Worm (Caenorhabditis elegans) whole organism, young adult: ENCODE data around the gene F11A5.5.

Source experiments
- ama-1 ChIP-seq, 3 experiments: fragments of 150-350 bp in 1 of 3; sonication (generic microtip) in 2 of 3; optimal IDR thresholded peaks; 2 replicates each; lab custom pipeline; 2014 to 2018; ENCODE audit warnings: missing biosample characterization in 2 of 3, missing genetic modification characterization in 2 of 3, missing genetic modification reagents in 2 of 3
- snpc-4 ChIP-seq, 5 experiments: fragments of 150-350 bp in 1 of 5; sonication (generic microtip) in 4 of 5; optimal IDR thresholded peaks; 2 replicates each; lab custom pipeline; 2014 to 2018; ENCODE audit warnings: missing genetic modification characterization in 5 of 5, missing biosample characterization in 3 of 5, antibody characterized with exemption in 2 of 5, mild to moderate bottlenecking in 2 of 5, missing compliant biosample characterization in 2 of 5, missing genotype in 2 of 5, moderate library complexity in 2 of 5, missing genetic modification reagents in 1 of 5

DNA sequence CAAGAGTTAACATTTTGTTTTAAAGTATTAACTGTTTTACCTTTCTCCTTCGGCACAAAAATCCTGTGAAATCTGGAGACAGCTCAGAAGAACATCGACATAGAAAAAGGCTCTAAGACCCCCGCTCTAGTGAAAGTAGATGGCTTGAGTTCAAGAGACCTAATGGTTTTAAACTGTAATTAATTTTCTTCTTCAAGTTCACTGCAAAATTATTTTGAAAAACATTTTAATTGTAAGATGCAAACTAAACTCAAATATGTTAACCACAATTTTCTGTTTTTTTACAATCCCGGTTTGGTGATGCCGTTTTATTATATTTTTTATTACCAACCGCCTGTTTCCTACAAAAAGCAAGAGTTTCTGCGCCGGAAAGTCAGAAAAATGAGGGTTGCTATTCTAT, 35.5 kb downstream of the F11A5.5 start, which contains the start of gene clec-233:
- no peak for TF ChIP-seq ama-1 (optimal IDR thresholded peaks at IDR 0.05; lab: Kevin White, UChicago)
- no peak for TF ChIP-seq ama-1 (GFP tag; optimal IDR thresholded peaks at IDR 0.05; lab: Kevin White, UChicago)
- no peak for TF ChIP-seq snpc-4 (GFP tag; optimal IDR thresholded peaks at IDR 0.05; lab: Kevin White, UChicago)
- TF ChIP-seq snpc-4 (tag; optimal IDR thresholded peaks at IDR 0.05; lab: Kevin White, UChicago), result no peak
